Fruit fly (Drosophila melanogaster) whole organism, embryonic: Measurements from ENCODE around the gene CG33191.

Experiments used
- CG10147 ChIP-seq: fragments of 200-800 bp; sonication (Bioruptor generic); optimal IDR thresholded peaks from 2 replicates; lab custom pipeline; 2019; ENCODE audit warnings: missing biosample characterization, mild to moderate bottlenecking, missing genetic modification characterization, moderate library complexity
- CG10274 ChIP-seq: fragments of 200-800 bp; sonication (Bioruptor generic); optimal IDR thresholded peaks from 3 replicates; lab custom pipeline; 2017; ENCODE audit warnings: missing biosample characterization, mild to moderate bottlenecking, missing genetic modification characterization
- CG11398 ChIP-seq: fragments of 200-800 bp; sonication (Bioruptor generic); optimal IDR thresholded peaks from 2 replicates; lab custom pipeline; 2016; ENCODE audit warnings: missing biosample characterization, missing genetic modification characterization
- CG11723 ChIP-seq: fragments of 200-800 bp; sonication (Bioruptor generic); optimal IDR thresholded peaks from 2 replicates; lab custom pipeline; 2017; ENCODE audit warnings: missing biosample characterization, mild to moderate bottlenecking, missing genetic modification characterization
- CG14710 ChIP-seq: fragments of 200-800 bp; sonication (Bioruptor generic); optimal IDR thresholded peaks from 3 replicates; lab custom pipeline; 2019; ENCODE audit warnings: missing biosample characterization, mild to moderate bottlenecking, missing genetic modification characterization, moderate library complexity
- CG17361 ChIP-seq: fragments of 200-800 bp; sonication (Bioruptor generic); IDR thresholded peaks from 3 replicates; pipeline ENCODE4 v1.3.6; 2022; ENCODE audit warnings: missing biosample characterization, missing genetic modification characterization
- CG17568 ChIP-seq: fragments of 200-800 bp; sonication (Bioruptor generic); optimal IDR thresholded peaks from 2 replicates; lab custom pipeline; 2018; ENCODE audit warnings: missing biosample characterization, mild to moderate bottlenecking, missing genetic modification characterization, moderate library complexity
- CG1792 ChIP-seq: fragments of 200-800 bp; sonication (Bioruptor generic); optimal IDR thresholded peaks from 2 replicates; lab custom pipeline; 2016; ENCODE audit warnings: missing biosample characterization, missing genetic modification characterization
- CG2116 ChIP-seq: fragments of 200-800 bp; sonication (Bioruptor generic); optimal IDR thresholded peaks from 3 replicates; lab custom pipeline; 2018; ENCODE audit warnings: missing biosample characterization, mild to moderate bottlenecking, missing genetic modification characterization
- CG31365 ChIP-seq: fragments of 200-800 bp; sonication (Bioruptor generic); optimal IDR thresholded peaks from 2 replicates; lab custom pipeline; 2018; ENCODE audit warnings: missing biosample characterization, mild to moderate bottlenecking, missing genetic modification characterization
- CG31441 ChIP-seq: fragments of 200-800 bp; sonication (Bioruptor generic); IDR thresholded peaks from 2 replicates; pipeline ENCODE4 v1.3.6; 2022; ENCODE audit warnings: missing biosample characterization, missing genetic modification characterization
- CG3838 ChIP-seq: fragments of 200-800 bp; sonication (Bioruptor generic); optimal IDR thresholded peaks from 3 replicates; lab custom pipeline; 2016; ENCODE audit warnings: missing biosample characterization, missing genetic modification characterization
- CG4617 ChIP-seq: fragments of 200-800 bp; sonication (Bioruptor generic); optimal IDR thresholded peaks from 3 replicates; lab custom pipeline; 2016; ENCODE audit warnings: missing biosample characterization, missing genetic modification characterization, borderline replicate concordance
- CG5245 ChIP-seq: fragments of 200-800 bp; sonication (Bioruptor generic); optimal IDR thresholded peaks from 3 replicates; lab custom pipeline; 2016; ENCODE audit warnings: missing biosample characterization, missing genetic modification characterization
- CG6254 ChIP-seq: fragments of 200-800 bp; sonication (Bioruptor generic); optimal IDR thresholded peaks from 3 replicates; lab custom pipeline; 2017; ENCODE audit warnings: mild to moderate bottlenecking, missing biosample characterization, missing genetic modification reagents, missing genetic modification characterization
- CG8281 ChIP-seq: fragments of 200-800 bp; sonication (Bioruptor generic); optimal IDR thresholded peaks from 2 replicates; lab custom pipeline; 2018; ENCODE audit warnings: missing biosample characterization, mild to moderate bottlenecking, missing genetic modification characterization, moderate library complexity
- CG9437 ChIP-seq: fragments of 200-800 bp; sonication (Bioruptor generic); optimal IDR thresholded peaks from 2 replicates; lab custom pipeline; 2018; ENCODE audit warnings: missing biosample characterization, mild to moderate bottlenecking, missing genetic modification characterization
- CG9932 ChIP-seq: fragments of 200-800 bp; sonication (Bioruptor generic); IDR thresholded peaks from 2 replicates; pipeline ENCODE4 v1.3.6; 2022; ENCODE audit warnings: missing biosample characterization, missing genetic modification characterization
- Camta ChIP-seq: fragments of 200-800 bp; sonication (Bioruptor generic); optimal IDR thresholded peaks from 2 replicates; lab custom pipeline; 2016; ENCODE audit warnings: missing biosample characterization, missing genetic modification characterization
- D ChIP-seq, 2 experiments: fragments of 200-800 bp in 1 of 2; fragments of >200 bp in 1 of 2; sonication (Bioruptor generic) in 1 of 2; optimal IDR thresholded peaks; 2 replicates in 1 of 2; 3 replicates in 1 of 2; lab custom pipeline; 2017; ENCODE audit warnings: mild to moderate bottlenecking in 1 of 2, missing biosample characterization in 1 of 2, missing genetic modification characterization in 1 of 2, missing genetic modification reagents in 1 of 2
- Doc3 ChIP-seq: fragments of 200-800 bp; sonication (Bioruptor generic); IDR thresholded peaks from 3 replicates; pipeline ENCODE4 v1.3.6; 2022; ENCODE audit warnings: missing biosample characterization, missing genetic modification characterization; ENCODE audit not compliant: partially characterized antibody
- Hr78 ChIP-seq, 2 experiments: fragments of 200-800 bp in 1 of 2; fragments of >200 bp in 1 of 2; sonication (Bioruptor generic) in 1 of 2; optimal IDR thresholded peaks; 2 replicates each; lab custom pipeline; 2017 to 2019; ENCODE audit warnings: missing biosample characterization in 2 of 2, missing genetic modification characterization in 2 of 2, mild to moderate bottlenecking in 1 of 2, moderate library complexity in 1 of 2
- Mrtf ChIP-seq: fragments of 200-800 bp; sonication (Bioruptor generic); IDR thresholded peaks from 3 replicates; pipeline ENCODE4 v1.3.6; 2022; ENCODE audit warnings: missing biosample characterization, missing genetic modification characterization
- NC2α ChIP-seq: fragments of 200-800 bp; sonication (Bioruptor generic); optimal IDR thresholded peaks from 2 replicates; lab custom pipeline; 2016; ENCODE audit warnings: missing biosample characterization, missing genetic modification characterization
- Neu2 ChIP-seq: fragments of 200-800 bp; sonication (Bioruptor generic); optimal IDR thresholded peaks from 3 replicates; lab custom pipeline; 2016; ENCODE audit warnings: missing biosample characterization, missing genetic modification characterization, borderline replicate concordance
- Optix ChIP-seq: fragments of 200-800 bp; sonication (Bioruptor generic); IDR thresholded peaks from 3 replicates; pipeline ENCODE4 v1.3.6; 2022; ENCODE audit warnings: missing biosample characterization, missing genetic modification characterization
- Pdp1 ChIP-seq, 2 experiments: fragments of 200-800 bp; sonication (Bioruptor generic); optimal IDR thresholded peaks; 3 replicates each; lab custom pipeline; 2016; ENCODE audit warnings: missing biosample characterization in 2 of 2, missing genetic modification characterization in 2 of 2, mild to moderate bottlenecking in 1 of 2, moderate library complexity in 1 of 2
- Ravus ChIP-seq: fragments of 200-800 bp; sonication (Bioruptor generic); IDR thresholded peaks from 2 replicates; pipeline ENCODE4 v1.3.6; 2022; ENCODE audit warnings: missing biosample characterization, missing genetic modification characterization
- Side ChIP-seq: fragments of 200-800 bp; sonication (Bioruptor generic); optimal IDR thresholded peaks from 2 replicates; lab custom pipeline; 2016; ENCODE audit warnings: missing biosample characterization, missing genetic modification characterization
- Spps ChIP-seq: fragments of 200-800 bp; sonication (Bioruptor generic); optimal IDR thresholded peaks from 2 replicates; lab custom pipeline; 2018; ENCODE audit warnings: missing biosample characterization, mild to moderate bottlenecking, missing genetic modification characterization
- Sry-β ChIP-seq: fragments of 200-800 bp; sonication (Bioruptor generic); optimal IDR thresholded peaks from 2 replicates; lab custom pipeline; 2018; ENCODE audit warnings: missing biosample characterization, mild to moderate bottlenecking, missing genetic modification characterization, moderate library complexity
- Taf1 ChIP-seq: fragments of 200-800 bp; sonication (Bioruptor generic); IDR thresholded peaks from 2 replicates; pipeline ENCODE4 v1.3.6; 2022; ENCODE audit warnings: missing biosample characterization, missing genetic modification characterization
- aop ChIP-seq: fragments of 200-800 bp; sonication (Bioruptor generic); IDR thresholded peaks from 2 replicates; pipeline ENCODE4 v1.3.6; 2022; ENCODE audit warnings: missing biosample characterization, missing genetic modification characterization
- bcd ChIP-seq: fragments of 200-800 bp; sonication (Bioruptor generic); optimal IDR thresholded peaks from 2 replicates; lab custom pipeline; 2017; ENCODE audit warnings: missing biosample characterization, mild to moderate bottlenecking, missing genetic modification characterization
- crp ChIP-seq, 2 experiments: fragments of 200-800 bp; sonication (Bioruptor generic); optimal IDR thresholded peaks; 2 replicates in 1 of 2; 3 replicates in 1 of 2; lab custom pipeline; 2017; ENCODE audit warnings: missing biosample characterization in 2 of 2, missing genetic modification characterization in 2 of 2, mild to moderate bottlenecking in 1 of 2, moderate library complexity in 1 of 2
- da ChIP-seq: fragments of 200-800 bp; sonication (Bioruptor generic); optimal IDR thresholded peaks from 2 replicates; lab custom pipeline; 2016; ENCODE audit warnings: missing biosample characterization, missing genetic modification characterization
- dmrt99B ChIP-seq: fragments of 200-800 bp; sonication (Bioruptor generic); optimal IDR thresholded peaks from 2 replicates; lab custom pipeline; 2018; ENCODE audit warnings: missing biosample characterization, mild to moderate bottlenecking, missing genetic modification characterization, moderate library complexity
- jigr1 ChIP-seq: fragments of 200-800 bp; sonication (Bioruptor generic); IDR thresholded peaks from 3 replicates; pipeline ENCODE4 v1.3.6; 2022; ENCODE audit warnings: missing biosample characterization, missing genetic modification characterization
- jumu ChIP-seq: fragments of 200-800 bp; sonication (Bioruptor generic); optimal IDR thresholded peaks from 3 replicates; lab custom pipeline; 2016; ENCODE audit warnings: missing biosample characterization, missing genetic modification characterization
- ken ChIP-seq: fragments of 200-800 bp; sonication (Bioruptor generic); IDR thresholded peaks from 3 replicates; pipeline ENCODE4 v1.3.6; 2022; ENCODE audit warnings: missing biosample characterization, missing genetic modification characterization
- pan ChIP-seq, 4 experiments: fragments of >200 bp in 3 of 4; fragments of 200-800 bp in 1 of 4; sonication (Bioruptor generic) in 1 of 4; optimal IDR thresholded peaks in 3 of 4; IDR thresholded peaks in 1 of 4; 2 replicates each; pipeline versions ENCODE4 v1.3.6 to Lab custom; 2017 to 2022; ENCODE audit warnings: missing biosample characterization in 2 of 4, missing genetic modification characterization in 2 of 4, mixed read lengths in 1 of 4
- sc ChIP-seq, 3 experiments: fragments of >200 bp in 2 of 3; fragments of 200-800 bp in 1 of 3; sonication (Bioruptor generic) in 1 of 3; optimal IDR thresholded peaks; 2 replicates in 2 of 3; 3 replicates in 1 of 3; lab custom pipeline; 2017; ENCODE audit warnings: mild to moderate bottlenecking in 1 of 3, missing biosample characterization in 1 of 3, missing genetic modification characterization in 1 of 3, missing genetic modification reagents in 1 of 3
- slou ChIP-seq: fragments of 200-800 bp; sonication (Bioruptor generic); optimal IDR thresholded peaks from 3 replicates; lab custom pipeline; 2016; ENCODE audit warnings: missing biosample characterization, missing genetic modification characterization
- sqz ChIP-seq: fragments of 200-800 bp; sonication (Bioruptor generic); optimal IDR thresholded peaks from 3 replicates; lab custom pipeline; 2018; ENCODE audit warnings: missing biosample characterization, mild to moderate bottlenecking, missing genetic modification characterization
- stc ChIP-seq: fragments of 200-800 bp; sonication (Bioruptor generic); IDR thresholded peaks from 2 replicates; pipeline ENCODE4 v1.3.6; 2022; ENCODE audit warnings: missing biosample characterization, missing genetic modification characterization
- wdn ChIP-seq: fragments of 200-800 bp; sonication (Bioruptor generic); IDR thresholded peaks from 2 replicates; pipeline ENCODE4 v1.3.6; 2022; ENCODE audit warnings: missing biosample characterization, missing genetic modification characterization
- zfh1 ChIP-seq: fragments of 200-800 bp; sonication (Bioruptor generic); IDR thresholded peaks from 3 replicates; pipeline ENCODE4 v1.3.6; 2022; ENCODE audit warnings: missing biosample characterization, missing genetic modification characterization

The CG33191 gene

dm6 chr3R:8812342-8812966 is 32.7 kb upstream of the CG33191 start (continued):
- TF ChIP-seq Ravus (no peak), CG6254 (GFP tag; lab: Kevin White, UChicago) (peak; percentile 12), CG2116 (GFP tag; lab: Kevin White, UChicago) (no peak), CG9437 (GFP tag; lab: Kevin White, UChicago) (no peak), stc (GFP tag; lab: Robert Waterston, UW) (peak; percentile 65), CG4617 (GFP tag; lab: Kevin White, UChicago) (no peak), CG1792 (GFP tag; lab: Kevin White, UChicago) (peak; percentile 13), da (GFP tag; lab: Kevin White, UChicago) (no peak), D (optimal IDR thresholded peaks at IDR 0.05; lab: Kevin White, UChicago) (no peak), D (GFP tag; optimal IDR thresholded peaks at IDR 0.05; lab: Kevin White, UChicago) (peak; percentile 7), CG31365 (tag; lab: Kevin White, UChicago) (no peak), CG17568 (GFP tag; lab: Kevin White, UChicago) (peak; percentile 28), Neu2 (GFP tag; lab: Kevin White, UChicago) (no peak), aop (GFP tag; lab: Robert Waterston, UW) (no peak), Spps (tag; lab: Kevin White, UChicago) (peak; percentile 42), Sry-β (GFP tag; lab: Kevin White, UChicago) (no peak), Pdp1 (GFP tag; optimal IDR thresholded peaks at IDR 0.05; lab: Kevin White, UChicago) (peak; percentile 32 to 56), NC2α (no peak), Optix (GFP tag; lab: Robert Waterston, UW) (no peak), sc (optimal IDR thresholded peaks at IDR 0.05; lab: Kevin White, UChicago) (no peak), sc (GFP tag; optimal IDR thresholded peaks at IDR 0.05; lab: Kevin White, UChicago) (peak; percentile 14), jumu (GFP tag; lab: Kevin White, UChicago) (peak; percentile 12), pan (optimal IDR thresholded peaks at IDR 0.05; lab: Kevin White, UChicago) (no peak), pan (GFP tag; optimal IDR thresholded peaks at IDR 0.05 in 1 of 2, IDR thresholded peaks at IDR 0.05 in 1 of 2) (peak in 1 of 2 experiments; percentile 67), bcd (GFP tag; lab: Kevin White, UChicago) (no peak), crp (GFP tag; optimal IDR thresholded peaks at IDR 0.05; lab: Kevin White, UChicago) (no peak), wdn (GFP tag; lab: Robert Waterston, UW) (0 out of 2 replicates have a peak, but pooled peaks have one; percentile 24), CG9932 (GFP tag; lab: Robert Waterston, UW) (peak; percentile 73), Side (GFP tag; lab: Kevin White, UChicago) (no peak), CG8281 (tag; lab: Kevin White, UChicago) (no peak), dmrt99B (tag; lab: Kevin White, UChicago) (peak; percentile 69), jigr1 (GFP tag; lab: Robert Waterston, UW) (no peak), Taf1 (GFP tag; lab: Robert Waterston, UW) (peak; percentile 47; the same call in 1 of the 2 replicates), slou (GFP tag; lab: Kevin White, UChicago) (peak; percentile 45), ken (0 out of 3 replicates have a peak, but pooled peaks have one; percentile 4), Doc3 (GFP tag; lab: Robert Waterston, UW) (no peak), CG14710 (peak; percentile 32), sqz (peak; percentile 93), CG5245 (GFP tag; lab: Kevin White, UChicago) (no peak), Mrtf (GFP tag; lab: Robert Waterston, UW) (peak; percentile 33; the same call in 1 of the 3 replicates), CG3838 (GFP tag; lab: Kevin White, UChicago) (no peak), CG11398 (GFP tag; lab: Kevin White, UChicago) (peak; percentile 11), CG10274 (GFP tag; lab: Kevin White, UChicago) (no peak), Camta (GFP tag; lab: Kevin White, UChicago) (peak; percentile 40), CG10147 (GFP tag; lab: Kevin White, UChicago) (peak; percentile 17), zfh1 (peak; percentile 57; the same call in 2 of the 3 replicates), CG31441 (GFP tag; lab: Robert Waterston, UW) (peak; percentile 39; the same call in 1 of the 2 replicates), CG17361 (GFP tag; lab: Robert Waterston, UW) (no peak), Hr78 (GFP tag; optimal IDR thresholded peaks at IDR 0.05; lab: Kevin White, UChicago) (peak in 1 of 2 experiments; percentile 36), CG11723 (no peak)
